Worm (Caenorhabditis elegans) whole organism, early embryonic: ENCODE measurements around the gene srt-40.

Experiments used
- B0310.2 ChIP-seq: sonication (generic microtip); optimal IDR thresholded peaks from 2 replicates; lab custom pipeline; 2016; ENCODE audit warnings: mild to moderate bottlenecking, missing genetic modification characterization, missing compliant biosample characterization
- F13C5.2 ChIP-seq: sonication (generic microtip); optimal IDR thresholded peaks from 2 replicates; lab custom pipeline; 2017; ENCODE audit warnings: mild to moderate bottlenecking, missing genetic modification characterization, inconsistent platforms, missing compliant biosample characterization
- aly-1 ChIP-seq: sonication (generic microtip); optimal IDR thresholded peaks from 2 replicates; lab custom pipeline; 2016; ENCODE audit warnings: missing genetic modification characterization, missing compliant biosample characterization
- ama-1 ChIP-seq: fragments of 150-350 bp; optimal IDR thresholded peaks from 2 replicates; lab custom pipeline; 2014
- ceh-13 ChIP-seq: fragments of 200-800 bp; sonication (Bioruptor generic); optimal IDR thresholded peaks from 2 replicates; lab custom pipeline; 2018; ENCODE audit warnings: mild to moderate bottlenecking, missing genetic modification characterization, missing compliant biosample characterization
- ceh-36 ChIP-seq: sonication (generic microtip); optimal IDR thresholded peaks from 2 replicates; lab custom pipeline; 2016; ENCODE audit warnings: missing genetic modification characterization, inconsistent platforms, missing compliant biosample characterization
- ets-7 ChIP-seq: sonication (generic microtip); optimal IDR thresholded peaks from 2 replicates; lab custom pipeline; 2016; ENCODE audit warnings: missing genotype, missing genetic modification characterization, missing compliant biosample characterization
- flt-1 ChIP-seq: fragments of 200-800 bp; sonication (Bioruptor generic); IDR thresholded peaks from 2 replicates; pipeline ENCODE4 v1.3.6; 2022; ENCODE audit warnings: missing genetic modification characterization, missing compliant biosample characterization
- hmg-4 ChIP-seq: fragments of 200-800 bp; sonication (Bioruptor generic); optimal IDR thresholded peaks from 2 replicates; lab custom pipeline; 2018; ENCODE audit warnings: mild to moderate bottlenecking, missing genetic modification characterization, missing compliant biosample characterization
- hnd-1 ChIP-seq: sonication (generic microtip); optimal IDR thresholded peaks from 2 replicates; lab custom pipeline; 2016; ENCODE audit warnings: missing genetic modification characterization, missing compliant biosample characterization
- pes-1 ChIP-seq: fragments of 200-800 bp; sonication (Bioruptor generic); IDR thresholded peaks from 2 replicates; pipeline ENCODE4 v1.3.6; 2022; ENCODE audit warnings: missing genetic modification reagents, missing genetic modification characterization, missing compliant biosample characterization
- scrt-1 ChIP-seq: fragments of 200-800 bp; sonication (Bioruptor generic); IDR thresholded peaks from 2 replicates; pipeline ENCODE4 v1.3.6; 2022; ENCODE audit warnings: missing genetic modification characterization, missing compliant biosample characterization
- tra-4 ChIP-seq: sonication (generic microtip); optimal IDR thresholded peaks from 2 replicates; lab custom pipeline; 2017; ENCODE audit warnings: missing genetic modification characterization, missing compliant biosample characterization

- TF ChIP-seq ama-1 (no peak), hnd-1 (no peak), flt-1 (GFP tag; lab: Robert Waterston, UW) (no peak), aly-1 (tag; lab: Kevin White, UChicago) (no peak), hmg-4 (GFP tag; lab: Kevin White, UChicago) (no peak), scrt-1 (GFP tag; lab: Robert Waterston, UW) (no peak), ets-7 (tag; lab: Kevin White, UChicago) (no peak), pes-1 (GFP tag; lab: Robert Waterston, UW) (no peak), ceh-13 (GFP tag; lab: Kevin White, UChicago) (no peak), B0310.2 (tag; lab: Kevin White, UChicago) (no peak), tra-4 (tag; lab: Kevin White, UChicago) (no peak), ceh-36 (no peak), F13C5.2 (tag; lab: Kevin White, UChicago) (no peak)
Observed at ce11 chrV:2206801-2207200, 720 bp upstream of the srt-40 start, which contains the start of gene svh-11.
